Fruit fly (Drosophila melanogaster) Kc167 (cell line): Measurements from ENCODE around the gene Sec5.

Source experiments
- psq ChIP-seq: fragments of >200 bp; optimal IDR thresholded peaks from 2 replicates; lab custom pipeline; 2017; ENCODE audit warnings: missing external identifiers
- ttk ChIP-seq: sonication (Bioruptor generic); optimal IDR thresholded peaks from 2 replicates; lab custom pipeline; 2017; ENCODE audit warnings: missing external identifiers

- no peak for TF ChIP-seq psq
- no peak for TF ChIP-seq ttk (lab: Kevin White, UChicago)
Observed at dm6 chr2L:3493475-3493874, 36.4 kb downstream of the Sec5 start.
